Worm (Caenorhabditis elegans): ENCODE data around the gene Y9C9A.13.

DNA sequence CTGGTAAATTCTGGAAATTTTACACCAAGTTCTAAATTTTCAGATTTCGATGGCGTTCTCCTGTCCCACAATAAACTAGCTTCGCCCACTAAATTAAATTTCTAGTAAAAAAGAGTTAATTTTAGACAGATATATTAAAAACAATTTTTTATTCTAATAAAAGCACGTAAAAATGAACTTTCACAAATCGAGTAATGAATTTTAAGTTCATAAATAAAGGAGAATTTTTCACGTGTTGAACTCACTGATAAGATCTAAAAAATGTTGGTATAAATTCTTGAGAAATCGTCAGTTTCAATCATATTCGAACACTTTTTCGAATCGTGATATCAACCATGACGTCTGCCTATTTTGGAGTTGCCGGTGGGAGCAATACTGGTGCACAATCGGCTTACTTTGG lies 26.5 kb upstream of the Y9C9A.13 start, which contains the start of gene ssq-2:
- TF ChIP-seq ama-1 (optimal IDR thresholded peaks at IDR 0.05) = no peak
- no peak for TF ChIP-seq pha-4 (tag; optimal IDR thresholded peaks at IDR 0.05)
